Worm (Caenorhabditis elegans): ENCODE results near the gene F33G12.6.

The F33G12.6 gene

ce11 chrII:5027952-5028351, 21.8 kb upstream of the F33G12.6 start:
- no peak for TF ChIP-seq jun-1 (tag; optimal IDR thresholded peaks at IDR 0.05)

ce11 chrII:5031612-5032011, 18.1 kb upstream of the F33G12.6 start, which contains the start of gene wdr-83:
TSS of gene wdr-83 (minus strand) at chrII:5031712.
- TF ChIP-seq ceh-63 (GFP tag; optimal IDR thresholded peaks at IDR 0.05) (no peak), xbp-1 (tag; optimal IDR thresholded peaks at IDR 0.05) (no peak), hlh-17 (GFP tag; optimal IDR thresholded peaks at IDR 0.05; ENCODE audit: borderline replicate concordance) (no peak), nhr-90 (tag; optimal IDR thresholded peaks at IDR 0.05; ENCODE audit: poor library complexity) (no peak), fkh-4 (tag; optimal IDR thresholded peaks at IDR 0.05; ENCODE audit: borderline replicate concordance) (no peak), lin-13 (GFP tag; optimal IDR thresholded peaks at IDR 0.05) (no peak), rnt-1 (tag; optimal IDR thresholded peaks at IDR 0.05) (no peak), nhr-71 (tag; optimal IDR thresholded peaks at IDR 0.05) (no peak), unc-130 (tag; optimal IDR thresholded peaks at IDR 0.05) (no peak), mef-2 (tag; optimal IDR thresholded peaks at IDR 0.05) (no peak), mdl-1 (tag; optimal IDR thresholded peaks at IDR 0.05) (no peak), jun-1 (tag; optimal IDR thresholded peaks at IDR 0.05) (no peak), nhr-76 (tag; optimal IDR thresholded peaks at IDR 0.05) (no peak), fkh-8 (tag; optimal IDR thresholded peaks at IDR 0.05) (no peak), pqm-1 (tag; optimal IDR thresholded peaks at IDR 0.05) (no peak), lin-35 (GFP tag; optimal IDR thresholded peaks at IDR 0.05) (no peak), nhr-85 (tag) (no peak)

ce11 chrII:5032669-5033068, 17.0 kb upstream of the F33G12.6 start:
- TF ChIP-seq isw-1 (GFP tag; IDR thresholded peaks at IDR 0.05) (peak; percentile 26; the same call in 1 of the 2 replicates), fos-1 (tag; optimal IDR thresholded peaks at IDR 0.05) (peak; percentile 55), lsy-2 (tag; optimal IDR thresholded peaks at IDR 0.05) (peak; percentile 50 to 73), mab-9 (GFP tag; IDR thresholded peaks at IDR 0.05) (no peak), ceh-88 (GFP tag; IDR thresholded peaks at IDR 0.05) (no peak), lin-15B (tag; optimal IDR thresholded peaks at IDR 0.05) (no peak), nhr-28 (tag; optimal IDR thresholded peaks at IDR 0.05) (no peak), egl-27 (tag; optimal IDR thresholded peaks at IDR 0.05) (no peak), grh-1 (GFP tag; IDR thresholded peaks at IDR 0.05) (no peak), nhr-71 (tag; optimal IDR thresholded peaks at IDR 0.05) (peak; percentile 71), aly-2 (tag; optimal IDR thresholded peaks at IDR 0.05) (no peak), nhr-85 (tag) (peak; percentile 45), lir-3 (tag; optimal IDR thresholded peaks at IDR 0.05; ENCODE audit: poor library complexity) (peak; percentile 30), pag-3 (tag; optimal IDR thresholded peaks at IDR 0.05; ENCODE audit: borderline replicate concordance, insufficient read depth) (no peak), unc-86 (tag; optimal IDR thresholded peaks at IDR 0.05) (peak; percentile 13), ceh-8 (GFP tag; optimal IDR thresholded peaks at IDR 0.05) (no peak), nhr-237 (tag; optimal IDR thresholded peaks at IDR 0.05) (no peak), unc-62 (GFP tag; optimal IDR thresholded peaks at IDR 0.05) (no peak), skn-1 (tag; optimal IDR thresholded peaks at IDR 0.05) (no peak), C16A3.4 (tag; optimal IDR thresholded peaks at IDR 0.05) (peak; percentile 41), ztf-11 (tag; optimal IDR thresholded peaks at IDR 0.05) (no peak), mdl-1 (tag; optimal IDR thresholded peaks at IDR 0.05) (peak in 1 of 2 experiments; percentile 58), C34B4.2 (tag; optimal IDR thresholded peaks at IDR 0.05) (no peak), sptf-1 (tag; optimal IDR thresholded peaks at IDR 0.05) (no peak), fkh-8 (tag; optimal IDR thresholded peaks at IDR 0.05) (peak; percentile 48), alr-1 (tag; optimal IDR thresholded peaks at IDR 0.05; ENCODE audit: borderline replicate concordance) (no peak), pqm-1 (tag; optimal IDR thresholded peaks at IDR 0.05) (no peak), pax-3 (tag; optimal IDR thresholded peaks at IDR 0.05) (no peak), jun-1 (tag; optimal IDR thresholded peaks at IDR 0.05) (no peak), ceh-82 (tag; optimal IDR thresholded peaks at IDR 0.05) (peak in 1 of 3 experiments; percentile 56), lin-14 (GFP tag; optimal IDR thresholded peaks at IDR 0.05) (peak; percentile 40), sox-4 (tag; optimal IDR thresholded peaks at IDR 0.05) (no peak), tbx-2 (tag; optimal IDR thresholded peaks at IDR 0.05) (peak; percentile 27), nhr-76 (tag; optimal IDR thresholded peaks at IDR 0.05) (no peak), unc-98 (GFP tag; IDR thresholded peaks at IDR 0.05) (no peak), dsc-1 (tag; optimal IDR thresholded peaks at IDR 0.05) (peak; percentile 66), xbp-1 (tag; optimal IDR thresholded peaks at IDR 0.05) (peak; percentile 55), mef-2 (tag; optimal IDR thresholded peaks at IDR 0.05) (no peak), nhr-84 (tag; optimal IDR thresholded peaks at IDR 0.05) (no peak)

Measured in whole organism, L1 larva.